Fruit fly (Drosophila melanogaster) whole organism, embryonic: ENCODE results near the gene CG13667.
A peak's percentile ranks its signal among the peaks of the same experiment; 100 is the strongest.

Source experiments
- Antp ChIP-seq: fragments of 200-800 bp; sonication (Bioruptor generic); optimal IDR thresholded peaks from 3 replicates; lab custom pipeline; 2016; ENCODE audit warnings: missing biosample characterization, missing genetic modification characterization
- Atf3 ChIP-seq: fragments of 200-800 bp; sonication (Bioruptor generic); optimal IDR thresholded peaks from 3 replicates; lab custom pipeline; 2016; ENCODE audit warnings: missing biosample characterization, missing genetic modification characterization
- Atf6 ChIP-seq: fragments of 200-800 bp; sonication (Bioruptor generic); IDR thresholded peaks from 2 replicates; pipeline ENCODE4 v1.3.6; 2022; ENCODE audit warnings: missing biosample characterization, missing genetic modification characterization
- B-H1 ChIP-seq: fragments of 200-800 bp; sonication (Bioruptor generic); IDR thresholded peaks from 3 replicates; pipeline ENCODE4 v1.3.6; 2022; ENCODE audit warnings: missing biosample characterization, missing genetic modification characterization
- CG1024 ChIP-seq: fragments of 200-800 bp; sonication (Bioruptor generic); IDR thresholded peaks from 2 replicates; pipeline ENCODE4 v1.3.6; 2022; ENCODE audit warnings: missing biosample characterization, missing genetic modification characterization
- CG10267 ChIP-seq: fragments of 200-800 bp; sonication (Bioruptor generic); optimal IDR thresholded peaks from 2 replicates; lab custom pipeline; 2018; ENCODE audit warnings: missing biosample characterization, mild to moderate bottlenecking, missing genetic modification characterization, moderate library complexity
- CG12299 ChIP-seq: fragments of 200-800 bp; sonication (Bioruptor generic); optimal IDR thresholded peaks from 2 replicates; lab custom pipeline; 2018; ENCODE audit warnings: missing biosample characterization, mild to moderate bottlenecking, missing genetic modification characterization
- CG13287 ChIP-seq: fragments of 200-800 bp; sonication (Bioruptor generic); IDR thresholded peaks from 2 replicates; pipeline ENCODE4 v1.3.6; 2022; ENCODE audit warnings: missing biosample characterization, missing genetic modification characterization; ENCODE audit not compliant: partially characterized antibody
- CG32772 ChIP-seq: fragments of 200-800 bp; sonication (Bioruptor generic); IDR thresholded peaks from 2 replicates; pipeline ENCODE4 v1.3.6; 2022; ENCODE audit warnings: missing biosample characterization, missing genetic modification characterization
- CG6175 ChIP-seq: fragments of 200-800 bp; sonication (Bioruptor generic); IDR thresholded peaks from 3 replicates; pipeline ENCODE4 v1.3.6; 2022; ENCODE audit warnings: missing biosample characterization, missing genetic modification characterization
- CG6683 ChIP-seq: fragments of 200-800 bp; sonication (Bioruptor generic); optimal IDR thresholded peaks from 2 replicates; lab custom pipeline; 2017; ENCODE audit warnings: missing biosample characterization, mild to moderate bottlenecking, missing genetic modification characterization, missing genetic modification reagents
- CG6765 ChIP-seq: fragments of 200-800 bp; sonication (Bioruptor generic); optimal IDR thresholded peaks from 3 replicates; lab custom pipeline; 2017; ENCODE audit warnings: missing biosample characterization, mild to moderate bottlenecking, missing genetic modification characterization
- CG7357 ChIP-seq: fragments of 200-800 bp; sonication (Bioruptor generic); IDR thresholded peaks from 3 replicates; pipeline ENCODE4 v1.3.6; 2022; ENCODE audit warnings: missing biosample characterization, missing genetic modification characterization
- CG7745 ChIP-seq: fragments of 200-800 bp; sonication (Bioruptor generic); optimal IDR thresholded peaks from 2 replicates; lab custom pipeline; 2018; ENCODE audit warnings: missing biosample characterization, mild to moderate bottlenecking, missing genetic modification characterization, moderate library complexity
- CG8359 ChIP-seq: fragments of 200-800 bp; sonication (Bioruptor generic); optimal IDR thresholded peaks from 2 replicates; lab custom pipeline; 2017; ENCODE audit warnings: missing biosample characterization, mild to moderate bottlenecking, missing genetic modification characterization, borderline replicate concordance
- CG9437 ChIP-seq: fragments of 200-800 bp; sonication (Bioruptor generic); optimal IDR thresholded peaks from 2 replicates; lab custom pipeline; 2018; ENCODE audit warnings: missing biosample characterization, mild to moderate bottlenecking, missing genetic modification characterization
- CG9932 ChIP-seq: fragments of 200-800 bp; sonication (Bioruptor generic); IDR thresholded peaks from 2 replicates; pipeline ENCODE4 v1.3.6; 2022; ENCODE audit warnings: missing biosample characterization, missing genetic modification characterization
- Chrac-16 ChIP-seq: fragments of 200-800 bp; sonication (Bioruptor generic); optimal IDR thresholded peaks from 3 replicates; lab custom pipeline; 2016; ENCODE audit warnings: missing biosample characterization, missing genetic modification characterization
- CrebB ChIP-seq: fragments of 200-800 bp; sonication (Bioruptor generic); optimal IDR thresholded peaks from 3 replicates; lab custom pipeline; 2018; ENCODE audit warnings: missing biosample characterization, mild to moderate bottlenecking, missing genetic modification characterization
- E2f2 ChIP-seq: fragments of 200-800 bp; sonication (Bioruptor generic); IDR thresholded peaks from 2 replicates; pipeline ENCODE4 v1.3.6; 2022; ENCODE audit warnings: missing biosample characterization, missing genetic modification characterization
- Hmr ChIP-seq: fragments of 200-800 bp; sonication (Bioruptor generic); optimal IDR thresholded peaks from 3 replicates; lab custom pipeline; 2017; ENCODE audit warnings: mild to moderate bottlenecking, missing biosample characterization, missing genetic modification reagents, missing genetic modification characterization
- Lhr ChIP-seq: fragments of 200-800 bp; sonication (Bioruptor generic); optimal IDR thresholded peaks from 3 replicates; lab custom pipeline; 2017; ENCODE audit warnings: mild to moderate bottlenecking, missing biosample characterization, missing genetic modification reagents, missing genetic modification characterization
- Lim3 ChIP-seq: fragments of 200-800 bp; sonication (Bioruptor generic); IDR thresholded peaks from 2 replicates; pipeline ENCODE4 v1.3.6; 2022; ENCODE audit warnings: missing biosample characterization, missing genetic modification characterization
- Lpt ChIP-seq: fragments of >200 bp; optimal IDR thresholded peaks from 2 replicates; lab custom pipeline; 2018; ENCODE audit warnings: missing biosample characterization, missing genetic modification characterization
- Oaz ChIP-seq: fragments of 200-800 bp; sonication (Bioruptor generic); IDR thresholded peaks from 2 replicates; pipeline ENCODE4 v1.3.6; 2022; ENCODE audit warnings: missing biosample characterization, missing genetic modification characterization
- Sox100B ChIP-seq: fragments of 200-800 bp; sonication (Bioruptor generic); optimal IDR thresholded peaks from 3 replicates; lab custom pipeline; 2018; ENCODE audit warnings: missing biosample characterization, mild to moderate bottlenecking, missing genetic modification characterization
- aop ChIP-seq: fragments of 200-800 bp; sonication (Bioruptor generic); IDR thresholded peaks from 2 replicates; pipeline ENCODE4 v1.3.6; 2022; ENCODE audit warnings: missing biosample characterization, missing genetic modification characterization
- dm ChIP-seq: fragments of 200-800 bp; sonication (Bioruptor generic); optimal IDR thresholded peaks from 3 replicates; lab custom pipeline; 2016; ENCODE audit warnings: missing biosample characterization, missing genetic modification characterization
- dmrt11E ChIP-seq: fragments of 200-800 bp; sonication (Bioruptor generic); optimal IDR thresholded peaks from 3 replicates; lab custom pipeline; 2018; ENCODE audit warnings: missing biosample characterization, mild to moderate bottlenecking, missing genetic modification characterization, moderate library complexity
- dpn ChIP-seq, 2 experiments: fragments of 200-800 bp; sonication (Bioruptor generic); optimal IDR thresholded peaks; 3 replicates each; lab custom pipeline; 2016; ENCODE audit warnings: missing biosample characterization in 2 of 2, missing genetic modification characterization in 2 of 2
- exex ChIP-seq: fragments of 200-800 bp; sonication (Bioruptor generic); optimal IDR thresholded peaks from 4 replicates; lab custom pipeline; 2018; ENCODE audit warnings: missing biosample characterization, mild to moderate bottlenecking, missing genetic modification characterization, moderate library complexity
- gcm ChIP-seq: fragments of 200-800 bp; sonication (Bioruptor generic); optimal IDR thresholded peaks from 2 replicates; lab custom pipeline; 2019; ENCODE audit warnings: missing biosample characterization, mild to moderate bottlenecking, missing genetic modification characterization, moderate library complexity
- gt ChIP-seq: fragments of 200-800 bp; sonication (Bioruptor generic); IDR thresholded peaks from 2 replicates; pipeline ENCODE4 v1.3.6; 2022; ENCODE audit warnings: missing biosample characterization, missing genetic modification characterization
- her ChIP-seq: fragments of 200-800 bp; sonication (Bioruptor generic); optimal IDR thresholded peaks from 2 replicates; lab custom pipeline; 2016; ENCODE audit warnings: missing biosample characterization, missing genetic modification characterization
- luna ChIP-seq: fragments of 200-800 bp; sonication (Bioruptor generic); optimal IDR thresholded peaks from 2 replicates; lab custom pipeline; 2016; ENCODE audit warnings: missing biosample characterization, missing genetic modification characterization
- mirr ChIP-seq: fragments of 200-800 bp; sonication (Bioruptor generic); optimal IDR thresholded peaks from 3 replicates; lab custom pipeline; 2018; ENCODE audit warnings: missing biosample characterization, mild to moderate bottlenecking, missing genetic modification characterization
- mld ChIP-seq: fragments of 200-800 bp; sonication (Bioruptor generic); IDR thresholded peaks from 3 replicates; pipeline ENCODE4 v1.3.6; 2022; ENCODE audit warnings: missing biosample characterization, missing genetic modification characterization; ENCODE audit not compliant: partially characterized antibody
- nmo ChIP-seq: fragments of 200-800 bp; sonication (Bioruptor generic); optimal IDR thresholded peaks from 2 replicates; lab custom pipeline; 2018; ENCODE audit warnings: missing biosample characterization, mild to moderate bottlenecking, missing genetic modification characterization, moderate library complexity
- odd ChIP-seq: fragments of 200-800 bp; sonication (Bioruptor generic); optimal IDR thresholded peaks from 2 replicates; lab custom pipeline; 2017; ENCODE audit warnings: missing biosample characterization, mild to moderate bottlenecking, missing genetic modification characterization
- otp ChIP-seq: fragments of 200-800 bp; sonication (Bioruptor generic); IDR thresholded peaks from 3 replicates; pipeline ENCODE4, ENCODE4 v1.3.6; 2022; ENCODE audit warnings: missing biosample characterization, missing genetic modification characterization
- pfk ChIP-seq: fragments of 200-800 bp; sonication (Bioruptor generic); optimal IDR thresholded peaks from 2 replicates; lab custom pipeline; 2018; ENCODE audit warnings: missing biosample characterization, mild to moderate bottlenecking, missing genetic modification characterization, moderate library complexity
- pnt ChIP-seq: fragments of 200-800 bp; sonication (Bioruptor generic); optimal IDR thresholded peaks from 3 replicates; lab custom pipeline; 2016; ENCODE audit warnings: missing biosample characterization, missing genetic modification characterization
- pros ChIP-seq: fragments of 200-800 bp; sonication (Bioruptor generic); optimal IDR thresholded peaks from 3 replicates; lab custom pipeline; 2019; ENCODE audit warnings: missing biosample characterization, mild to moderate bottlenecking, missing genetic modification characterization, moderate library complexity
- pum ChIP-seq: fragments of 200-800 bp; sonication (Bioruptor generic); optimal IDR thresholded peaks from 2 replicates; lab custom pipeline; 2016; ENCODE audit warnings: missing biosample characterization, missing genetic modification characterization
- sim ChIP-seq: fragments of 200-800 bp; sonication (Bioruptor generic); IDR thresholded peaks from 2 replicates; pipeline ENCODE4 v1.3.6; 2022; ENCODE audit warnings: missing biosample characterization, missing genetic modification characterization
- sisA ChIP-seq: fragments of 200-800 bp; sonication (Bioruptor generic); IDR thresholded peaks from 2 replicates; pipeline ENCODE4 v1.3.6; 2022; ENCODE audit warnings: missing biosample characterization, missing genetic modification characterization
- slp2 ChIP-seq: fragments of 200-800 bp; sonication (Bioruptor generic); optimal IDR thresholded peaks from 2 replicates; lab custom pipeline; 2016; ENCODE audit warnings: missing biosample characterization, missing genetic modification characterization
- sqz ChIP-seq: fragments of 200-800 bp; sonication (Bioruptor generic); optimal IDR thresholded peaks from 3 replicates; lab custom pipeline; 2018; ENCODE audit warnings: missing biosample characterization, mild to moderate bottlenecking, missing genetic modification characterization
- tup ChIP-seq: fragments of 200-800 bp; sonication (Bioruptor generic); optimal IDR thresholded peaks from 2 replicates; lab custom pipeline; 2016; ENCODE audit warnings: missing biosample characterization, mild to moderate bottlenecking, missing genetic modification characterization, moderate library complexity
- vnd ChIP-seq: fragments of 200-800 bp; sonication (Bioruptor generic); IDR thresholded peaks from 3 replicates; pipeline ENCODE4 v1.3.6; 2022; ENCODE audit warnings: missing biosample characterization, missing genetic modification characterization; ENCODE audit not compliant: partially characterized antibody

The CG13667 gene

DNA sequence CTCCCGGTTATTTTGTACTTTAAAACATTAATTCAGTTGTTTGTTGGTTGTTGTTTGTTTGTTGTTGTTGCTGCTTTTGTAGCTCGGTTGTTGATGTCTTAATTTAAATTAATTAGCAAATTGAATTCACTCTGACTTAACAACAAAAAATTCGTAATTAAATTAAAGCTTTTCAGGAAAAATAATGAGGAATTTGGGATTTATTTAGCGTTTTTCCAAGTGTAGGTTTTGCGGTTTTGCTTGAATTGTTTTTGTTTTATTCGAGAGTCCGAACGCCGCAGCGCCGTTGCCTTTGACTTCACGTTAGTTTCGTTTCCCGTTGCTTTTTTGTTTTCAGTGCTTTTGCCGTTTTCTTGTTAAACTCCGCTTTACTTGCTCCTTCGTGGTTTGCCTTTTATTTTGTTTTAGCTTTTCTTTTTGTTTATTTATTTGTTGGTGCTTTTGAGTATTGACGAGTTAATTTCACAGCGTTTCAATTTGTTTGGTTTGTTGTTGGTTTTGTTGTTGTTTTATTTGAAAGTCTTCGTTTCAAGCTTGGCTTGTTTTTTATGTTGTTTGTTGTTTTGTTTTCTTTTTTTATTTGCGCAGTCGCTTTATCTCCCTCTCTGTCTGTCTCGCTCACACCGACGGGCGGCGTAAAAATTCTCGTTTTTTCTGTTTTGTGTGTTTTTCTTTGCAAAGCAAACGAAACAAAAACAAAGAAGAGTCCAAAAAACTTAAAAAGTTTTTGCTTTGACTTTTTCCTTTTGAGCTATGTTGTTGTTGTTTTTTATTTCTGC, 35.7 kb downstream of the CG13667 start (continued):
- TF ChIP-seq luna (GFP tag; lab: Kevin White, UChicago) = no peak
- no peak for TF ChIP-seq gcm (GFP tag; lab: Kevin White, UChicago)
- TF ChIP-seq CG32772 = no peak
- TF ChIP-seq Lpt (GFP tag; lab: Kevin White, UChicago) = no peak
- TF ChIP-seq Antp = no peak
- TF ChIP-seq mld (GFP tag; lab: Robert Waterston, UW) = no peak
- no peak for TF ChIP-seq sisA (GFP tag; lab: Robert Waterston, UW)
- TF ChIP-seq slp2 (GFP tag; lab: Kevin White, UChicago) = no peak
- no peak for TF ChIP-seq CG1024
- TF ChIP-seq odd (GFP tag; lab: Kevin White, UChicago) = no peak
- no peak for TF ChIP-seq otp
- TF ChIP-seq sqz (GFP tag; lab: Kevin White, UChicago) = peak; percentile 71
- TF ChIP-seq dm (GFP tag; lab: Kevin White, UChicago) = peak; percentile 3
- no peak for TF ChIP-seq aop
- no peak for TF ChIP-seq nmo
- no peak for TF ChIP-seq pfk (GFP tag; lab: Kevin White, UChicago)
- TF ChIP-seq Hmr (GFP tag; lab: Kevin White, UChicago) = no peak
- TF ChIP-seq pnt = peak; percentile 24
- no peak for TF ChIP-seq CG7357 (GFP tag; lab: Robert Waterston, UW)
- TF ChIP-seq Oaz (GFP tag; lab: Robert Waterston, UW) = no peak
- no peak for TF ChIP-seq Lhr (GFP tag; lab: Kevin White, UChicago)
- TF ChIP-seq CG13287 = no peak
- peak; percentile 23 for TF ChIP-seq her (GFP tag; lab: Kevin White, UChicago)
- TF ChIP-seq CG9437 (GFP tag; lab: Kevin White, UChicago) = peak; percentile 20
- no peak for TF ChIP-seq Atf3
- no peak for TF ChIP-seq CG7745 (tag; lab: Kevin White, UChicago)
- no peak for TF ChIP-seq mirr
- TF ChIP-seq CG10267 = peak; percentile 21
- TF ChIP-seq Chrac-16 (GFP tag; lab: Kevin White, UChicago) = peak; percentile 10
- TF ChIP-seq Sox100B (GFP tag; lab: Kevin White, UChicago) = no peak
- peak; percentile 25 to 47 for TF ChIP-seq dpn (GFP tag; optimal IDR thresholded peaks at IDR 0.05; lab: Kevin White, UChicago)
- TF ChIP-seq CG12299 (tag; lab: Kevin White, UChicago) = no peak
- no peak for TF ChIP-seq gt (GFP tag; lab: Robert Waterston, UW)
- peak; percentile 33 for TF ChIP-seq pum
- TF ChIP-seq exex (tag; lab: Kevin White, UChicago) = no peak
- no peak for TF ChIP-seq CG9932
- no peak for TF ChIP-seq Lim3 (GFP tag; lab: Robert Waterston, UW)
- TF ChIP-seq CG6175 (GFP tag; lab: Robert Waterston, UW) = no peak
- TF ChIP-seq Atf6 (GFP tag; lab: Robert Waterston, UW) = no peak; the same call in 1 of the 2 replicates
- no peak for TF ChIP-seq CrebB (tag; lab: Kevin White, UChicago)
- TF ChIP-seq pros (GFP tag; lab: Kevin White, UChicago) = peak; percentile 5
- TF ChIP-seq CG6683 (GFP tag; lab: Kevin White, UChicago) = no peak
- TF ChIP-seq vnd = no peak
- no peak for TF ChIP-seq B-H1
- no peak for TF ChIP-seq sim (GFP tag; lab: Robert Waterston, UW)
- TF ChIP-seq dmrt11E (tag; lab: Kevin White, UChicago) = no peak
- TF ChIP-seq E2f2 (GFP tag; lab: Robert Waterston, UW) = peak; percentile 7; the same call in 1 of the 2 replicates
- TF ChIP-seq tup (GFP tag; lab: Kevin White, UChicago) = no peak
- no peak for TF ChIP-seq CG8359 (GFP tag; lab: Kevin White, UChicago)
- TF ChIP-seq CG6765 (GFP tag; lab: Kevin White, UChicago) = no peak
